Fruit fly (Drosophila melanogaster) whole organism, embryonic: ENCODE data around the gene Rrp46.
A peak's percentile ranks its signal among the peaks of the same experiment; 100 is the strongest.

ENCODE experiments used
- Abd-B ChIP-seq: fragments of 200-800 bp; sonication (Bioruptor generic); optimal IDR thresholded peaks from 2 replicates; lab custom pipeline; 2018; ENCODE audit warnings: missing biosample characterization, mild to moderate bottlenecking, missing genetic modification characterization, moderate library complexity
- Atf6 ChIP-seq: fragments of 200-800 bp; sonication (Bioruptor generic); IDR thresholded peaks from 2 replicates; pipeline ENCODE4 v1.3.6; 2022; ENCODE audit warnings: missing biosample characterization, missing genetic modification characterization
- BEAF-32 ChIP-seq: fragments of 200-800 bp; sonication (Bioruptor generic); optimal IDR thresholded peaks from 3 replicates; lab custom pipeline; 2017; ENCODE audit warnings: missing biosample characterization, missing genetic modification characterization, mild to moderate bottlenecking, moderate library complexity, missing genetic modification reagents
- C15 ChIP-seq: fragments of 200-800 bp; sonication (Bioruptor generic); IDR thresholded peaks from 3 replicates; pipeline ENCODE4 v1.3.6; 2022; ENCODE audit warnings: missing biosample characterization, missing genetic modification characterization
- CG11504 ChIP-seq: fragments of 200-800 bp; sonication (Bioruptor generic); optimal IDR thresholded peaks from 3 replicates; lab custom pipeline; 2019; ENCODE audit warnings: missing biosample characterization, mild to moderate bottlenecking, missing genetic modification characterization, moderate library complexity
- CG11560 ChIP-seq: fragments of 200-800 bp; sonication (Bioruptor generic); IDR thresholded peaks from 3 replicates; pipeline ENCODE4 v1.3.6; 2022; ENCODE audit warnings: missing biosample characterization, missing genetic modification characterization
- CG11696 ChIP-seq: fragments of 200-800 bp; sonication (Bioruptor generic); IDR thresholded peaks from 2 replicates; pipeline ENCODE4 v1.3.6; 2022; ENCODE audit warnings: missing biosample characterization, missing genetic modification characterization
- CG12391 ChIP-seq: fragments of 200-800 bp; sonication (Bioruptor generic); optimal IDR thresholded peaks from 3 replicates; lab custom pipeline; 2018; ENCODE audit warnings: missing biosample characterization, mild to moderate bottlenecking, missing genetic modification characterization, moderate library complexity
- CG17359 ChIP-seq: fragments of 200-800 bp; sonication (Bioruptor generic); optimal IDR thresholded peaks from 3 replicates; lab custom pipeline; 2018; ENCODE audit warnings: missing biosample characterization, mild to moderate bottlenecking, missing genetic modification characterization, moderate library complexity
- CG18476 ChIP-seq: fragments of 200-800 bp; sonication (Bioruptor generic); optimal IDR thresholded peaks from 2 replicates; lab custom pipeline; 2016; ENCODE audit warnings: missing biosample characterization, mild to moderate bottlenecking, missing genetic modification characterization
- CG4404 ChIP-seq: fragments of 200-800 bp; sonication (Bioruptor generic); IDR thresholded peaks from 2 replicates; pipeline ENCODE4 v1.3.6; 2022; ENCODE audit warnings: missing biosample characterization, missing genetic modification characterization
- CG6175 ChIP-seq: fragments of 200-800 bp; sonication (Bioruptor generic); IDR thresholded peaks from 3 replicates; pipeline ENCODE4 v1.3.6; 2022; ENCODE audit warnings: missing biosample characterization, missing genetic modification characterization
- CG6683 ChIP-seq: fragments of 200-800 bp; sonication (Bioruptor generic); optimal IDR thresholded peaks from 2 replicates; lab custom pipeline; 2017; ENCODE audit warnings: missing biosample characterization, mild to moderate bottlenecking, missing genetic modification characterization, missing genetic modification reagents
- CG6791 ChIP-seq: fragments of 200-800 bp; sonication (Bioruptor generic); IDR thresholded peaks from 3 replicates; pipeline ENCODE4 v1.3.6; 2022; ENCODE audit warnings: missing biosample characterization, missing genetic modification characterization; ENCODE audit not compliant: partially characterized antibody
- CG6813 ChIP-seq: fragments of 200-800 bp; sonication (Bioruptor generic); optimal IDR thresholded peaks from 2 replicates; lab custom pipeline; 2017; ENCODE audit warnings: missing biosample characterization, missing genetic modification characterization, mild to moderate bottlenecking, moderate library complexity, missing genetic modification reagents
- CG9215 ChIP-seq: fragments of 200-800 bp; sonication (Bioruptor generic); IDR thresholded peaks from 2 replicates; pipeline ENCODE4 v1.3.6; 2022; ENCODE audit warnings: missing biosample characterization, missing genetic modification characterization
- CG9727 ChIP-seq: fragments of 200-800 bp; sonication (Bioruptor generic); optimal IDR thresholded peaks from 3 replicates; lab custom pipeline; 2017; ENCODE audit warnings: missing biosample characterization, mild to moderate bottlenecking, missing genetic modification characterization
- CG9817 ChIP-seq: fragments of 200-800 bp; sonication (Bioruptor generic); optimal IDR thresholded peaks from 2 replicates; lab custom pipeline; 2018; ENCODE audit warnings: missing biosample characterization, mild to moderate bottlenecking, missing genetic modification characterization, moderate library complexity
- CG9932 ChIP-seq: fragments of 200-800 bp; sonication (Bioruptor generic); IDR thresholded peaks from 2 replicates; pipeline ENCODE4 v1.3.6; 2022; ENCODE audit warnings: missing biosample characterization, missing genetic modification characterization
- Drgx ChIP-seq: fragments of 200-800 bp; sonication (Bioruptor generic); IDR thresholded peaks from 2 replicates; pipeline ENCODE4 v1.3.6; 2022; ENCODE audit warnings: missing biosample characterization, missing genetic modification characterization
- Gsc ChIP-seq: fragments of 200-800 bp; sonication (Bioruptor generic); IDR thresholded peaks from 2 replicates; pipeline ENCODE4 v1.3.6; 2022; ENCODE audit warnings: missing biosample characterization, missing genetic modification characterization
- HLH3B ChIP-seq: fragments of 200-800 bp; sonication (Bioruptor generic); IDR thresholded peaks from 2 replicates; pipeline ENCODE4 v1.3.6; 2022; ENCODE audit warnings: missing biosample characterization, missing genetic modification characterization
- Lpt ChIP-seq: fragments of >200 bp; optimal IDR thresholded peaks from 2 replicates; lab custom pipeline; 2018; ENCODE audit warnings: missing biosample characterization, missing genetic modification characterization
- Max ChIP-seq: fragments of 200-800 bp; sonication (Bioruptor generic); optimal IDR thresholded peaks from 2 replicates; lab custom pipeline; 2016; ENCODE audit warnings: missing biosample characterization, mild to moderate bottlenecking, missing genetic modification characterization
- Mrtf ChIP-seq: fragments of 200-800 bp; sonication (Bioruptor generic); IDR thresholded peaks from 3 replicates; pipeline ENCODE4 v1.3.6; 2022; ENCODE audit warnings: missing biosample characterization, missing genetic modification characterization
- Pdp1 ChIP-seq, 2 experiments: fragments of 200-800 bp; sonication (Bioruptor generic); optimal IDR thresholded peaks; 3 replicates each; lab custom pipeline; 2016; ENCODE audit warnings: missing biosample characterization in 2 of 2, missing genetic modification characterization in 2 of 2, mild to moderate bottlenecking in 1 of 2, moderate library complexity in 1 of 2
- Trl ChIP-seq, 3 experiments: fragments of >200 bp in 2 of 3; fragments of 200-800 bp in 1 of 3; sonication (Bioruptor generic) in 1 of 3; optimal IDR thresholded peaks; 2 replicates in 1 of 3; 3 replicates in 2 of 3; lab custom pipeline; 2016 to 2017; ENCODE audit warnings: missing biosample characterization in 1 of 3, missing genetic modification characterization in 1 of 3
- ap ChIP-seq: fragments of 200-800 bp; sonication (Bioruptor generic); IDR thresholded peaks from 2 replicates; pipeline ENCODE4 v1.3.6; 2022; ENCODE audit warnings: missing biosample characterization, missing genetic modification characterization
- bab2 ChIP-seq: fragments of 200-800 bp; sonication (Bioruptor generic); optimal IDR thresholded peaks from 2 replicates; lab custom pipeline; 2016; ENCODE audit warnings: missing biosample characterization, missing genetic modification characterization
- br ChIP-seq: fragments of >200 bp; optimal IDR thresholded peaks from 2 replicates; lab custom pipeline; 2017
- caup ChIP-seq: fragments of 200-800 bp; sonication (Bioruptor generic); optimal IDR thresholded peaks from 3 replicates; lab custom pipeline; 2017; ENCODE audit warnings: missing biosample characterization, mild to moderate bottlenecking, missing genetic modification characterization, moderate library complexity; ENCODE audit not compliant: severe bottlenecking
- chn ChIP-seq: fragments of 200-800 bp; sonication (Bioruptor generic); optimal IDR thresholded peaks from 2 replicates; lab custom pipeline; 2016; ENCODE audit warnings: missing biosample characterization, missing genetic modification characterization
- corto ChIP-seq: fragments of 200-800 bp; sonication (Bioruptor generic); optimal IDR thresholded peaks from 2 replicates; lab custom pipeline; 2016; ENCODE audit warnings: missing biosample characterization, mild to moderate bottlenecking, missing genetic modification characterization, moderate library complexity
- croc ChIP-seq: fragments of 200-800 bp; sonication (Bioruptor generic); conservative IDR thresholded peaks from 3 replicates; pipeline ENCODE4 v1.3.6; 2022; ENCODE audit warnings: missing biosample characterization, missing genetic modification characterization
- dimm ChIP-seq: fragments of 200-800 bp; sonication (Bioruptor generic); IDR thresholded peaks from 2 replicates; pipeline ENCODE4 v1.3.6; 2022; ENCODE audit warnings: missing biosample characterization, missing genetic modification characterization
- dysf ChIP-seq: fragments of 200-800 bp; sonication (Bioruptor generic); IDR thresholded peaks from 3 replicates; pipeline ENCODE4 v1.3.6; 2022; ENCODE audit warnings: missing biosample characterization, missing genetic modification characterization
- jumu ChIP-seq: fragments of 200-800 bp; sonication (Bioruptor generic); optimal IDR thresholded peaks from 3 replicates; lab custom pipeline; 2016; ENCODE audit warnings: missing biosample characterization, missing genetic modification characterization
- mirr ChIP-seq: fragments of 200-800 bp; sonication (Bioruptor generic); optimal IDR thresholded peaks from 3 replicates; lab custom pipeline; 2018; ENCODE audit warnings: missing biosample characterization, mild to moderate bottlenecking, missing genetic modification characterization
- otp ChIP-seq: fragments of 200-800 bp; sonication (Bioruptor generic); IDR thresholded peaks from 3 replicates; pipeline ENCODE4, ENCODE4 v1.3.6; 2022; ENCODE audit warnings: missing biosample characterization, missing genetic modification characterization
- pan ChIP-seq, 4 experiments: fragments of >200 bp in 3 of 4; fragments of 200-800 bp in 1 of 4; sonication (Bioruptor generic) in 1 of 4; optimal IDR thresholded peaks in 3 of 4; IDR thresholded peaks in 1 of 4; 2 replicates each; pipeline versions ENCODE4 v1.3.6 to Lab custom; 2017 to 2022; ENCODE audit warnings: missing biosample characterization in 2 of 4, missing genetic modification characterization in 2 of 4, mixed read lengths in 1 of 4
- row ChIP-seq: fragments of 200-800 bp; sonication (Bioruptor generic); IDR thresholded peaks from 3 replicates; pipeline ENCODE4 v1.3.6; 2022; ENCODE audit warnings: missing biosample characterization, missing genetic modification characterization
- schlank ChIP-seq: fragments of 200-800 bp; sonication (Bioruptor generic); optimal IDR thresholded peaks from 2 replicates; lab custom pipeline; 2018; ENCODE audit warnings: missing biosample characterization, mild to moderate bottlenecking, missing genetic modification characterization
- slbo ChIP-seq: fragments of 200-800 bp; sonication (Bioruptor generic); IDR thresholded peaks from 2 replicates; pipeline ENCODE4 v1.3.6; 2022; ENCODE audit warnings: missing biosample characterization, missing genetic modification characterization
- slp2 ChIP-seq: fragments of 200-800 bp; sonication (Bioruptor generic); optimal IDR thresholded peaks from 2 replicates; lab custom pipeline; 2016; ENCODE audit warnings: missing biosample characterization, missing genetic modification characterization
- so ChIP-seq: fragments of 200-800 bp; sonication (Bioruptor generic); IDR thresholded peaks from 3 replicates; pipeline ENCODE4 v1.3.6; 2022; ENCODE audit warnings: missing biosample characterization, missing genetic modification characterization
- stc ChIP-seq: fragments of 200-800 bp; sonication (Bioruptor generic); IDR thresholded peaks from 2 replicates; pipeline ENCODE4 v1.3.6; 2022; ENCODE audit warnings: missing biosample characterization, missing genetic modification characterization
- tin ChIP-seq: fragments of 200-800 bp; sonication (Bioruptor generic); optimal IDR thresholded peaks from 3 replicates; lab custom pipeline; 2016; ENCODE audit warnings: missing biosample characterization, missing genetic modification characterization
- z ChIP-seq: fragments of 200-800 bp; sonication (Bioruptor generic); IDR thresholded peaks from 3 replicates; pipeline ENCODE4 v1.3.6; 2022; ENCODE audit warnings: missing biosample characterization, missing genetic modification characterization

The Rrp46 gene

DNA sequence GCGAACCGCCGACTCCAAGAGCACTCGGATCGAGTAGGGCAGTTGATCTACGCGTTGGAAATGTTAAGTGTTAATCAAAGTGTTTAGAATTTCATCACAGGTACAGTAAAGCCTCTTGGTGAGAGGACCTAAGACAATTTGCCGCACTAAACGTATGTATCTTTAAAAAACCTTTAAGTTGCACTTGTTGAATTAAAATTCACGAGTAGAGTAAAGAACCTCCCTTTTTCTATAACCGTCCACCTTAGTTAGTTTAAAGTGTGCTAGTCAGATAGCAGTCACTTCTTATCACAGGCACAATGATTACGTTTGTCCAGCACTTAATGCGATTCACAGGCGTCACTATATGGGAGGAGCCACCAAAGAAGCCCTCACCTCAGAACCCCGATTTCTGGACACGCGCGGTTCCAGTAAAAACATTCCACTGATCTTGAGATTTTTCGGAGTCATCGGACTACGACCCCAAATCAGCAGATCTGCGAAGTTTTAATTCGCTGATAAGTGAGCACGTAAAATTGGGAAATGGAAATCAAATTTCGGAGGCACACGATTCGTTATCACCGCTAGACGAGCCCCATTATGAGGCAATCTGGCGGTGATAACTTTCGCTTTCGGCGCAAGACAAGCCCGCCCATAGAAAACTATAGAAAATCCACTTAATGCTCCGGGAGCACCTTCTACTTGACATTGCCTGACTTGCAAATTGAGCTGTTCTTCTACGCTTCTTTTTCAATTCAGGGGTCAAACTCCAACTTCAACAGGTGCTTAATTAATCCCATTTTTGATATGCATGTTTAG is 1.1 kb upstream of the Rrp46 start (continued):
- TF ChIP-seq mirr (GFP tag; lab: Kevin White, UChicago): peak; percentile 69
- peak; percentile 40; the same call in 1 of the 2 replicates for TF ChIP-seq CG11696 (GFP tag; lab: Robert Waterston, UW)
- TF ChIP-seq jumu (GFP tag; lab: Kevin White, UChicago): peak; percentile 16
- TF ChIP-seq CG12391 (tag; lab: Kevin White, UChicago): no peak
- peak; percentile 44 for TF ChIP-seq schlank (tag; lab: Kevin White, UChicago)
- no peak for TF ChIP-seq Max
- peak; percentile 55; the same call in 1 of the 2 replicates for TF ChIP-seq HLH3B (GFP tag; lab: Robert Waterston, UW)
- TF ChIP-seq CG6791 (GFP tag; lab: Robert Waterston, UW): no peak
- no peak for TF ChIP-seq z
- TF ChIP-seq chn (GFP tag; lab: Kevin White, UChicago): no peak
- TF ChIP-seq row (GFP tag; lab: Robert Waterston, UW): peak; percentile 69
- no peak for TF ChIP-seq otp (GFP tag; lab: Robert Waterston, UW)
- TF ChIP-seq Atf6 (GFP tag; lab: Robert Waterston, UW): 0 out of 2 replicates have a peak, but pooled peaks have one; percentile 36
- TF ChIP-seq C15 (GFP tag; lab: Robert Waterston, UW): peak; percentile 60; the same call in 1 of the 3 replicates
- peak; percentile 40; the same call in 1 of the 2 replicates for TF ChIP-seq CG9215 (GFP tag; lab: Robert Waterston, UW)
- TF ChIP-seq bab2 (GFP tag; lab: Kevin White, UChicago): peak; percentile 41
- peak; percentile 45 for TF ChIP-seq CG9727
- TF ChIP-seq slbo (GFP tag; lab: Robert Waterston, UW): peak; percentile 60; the same call in 1 of the 2 replicates
- TF ChIP-seq Abd-B (GFP tag; lab: Kevin White, UChicago): peak; percentile 8
- no peak for TF ChIP-seq BEAF-32 (GFP tag; lab: Kevin White, UChicago)
- TF ChIP-seq Mrtf (GFP tag; lab: Robert Waterston, UW): peak; percentile 64; the same call in 1 of the 3 replicates
- no peak for TF ChIP-seq Gsc (GFP tag; lab: Robert Waterston, UW)
- peak; percentile 42 for TF ChIP-seq CG9932 (GFP tag; lab: Robert Waterston, UW)
- TF ChIP-seq dimm (GFP tag; lab: Robert Waterston, UW): no peak
- TF ChIP-seq br (lab: Kevin White, UChicago): no peak
- TF ChIP-seq Lpt: no peak
- peak; percentile 68 for TF ChIP-seq Drgx (GFP tag; lab: Robert Waterston, UW)
- no peak for TF ChIP-seq CG11504 (tag; lab: Kevin White, UChicago)
- peak; percentile 24 for TF ChIP-seq tin (GFP tag; lab: Kevin White, UChicago)
- TF ChIP-seq CG6813: peak; percentile 64
- TF ChIP-seq CG6683 (GFP tag; lab: Kevin White, UChicago): peak; percentile 26
- no peak for TF ChIP-seq Trl (optimal IDR thresholded peaks at IDR 0.05; lab: Kevin White, UChicago)
- peak; percentile 7 for TF ChIP-seq Trl (GFP tag; optimal IDR thresholded peaks at IDR 0.05; lab: Kevin White, UChicago)
- TF ChIP-seq CG18476 (GFP tag; lab: Kevin White, UChicago): no peak
- TF ChIP-seq CG6175 (GFP tag; lab: Robert Waterston, UW): peak; percentile 76
- peak; percentile 60 for TF ChIP-seq CG17359 (tag; lab: Kevin White, UChicago)
- peak; percentile 52 to 55 for TF ChIP-seq Pdp1 (GFP tag; optimal IDR thresholded peaks at IDR 0.05; lab: Kevin White, UChicago)
- TF ChIP-seq CG4404 (GFP tag; lab: Robert Waterston, UW): peak; percentile 42; the same call in 1 of the 2 replicates
- TF ChIP-seq slp2 (GFP tag; lab: Kevin White, UChicago): no peak
- TF ChIP-seq CG11560 (tag; lab: Robert Waterston, UW): peak; percentile 39; the same call in 1 of the 3 replicates
- TF ChIP-seq corto (GFP tag; lab: Kevin White, UChicago): no peak
- TF ChIP-seq CG9817: peak; percentile 53
- peak; percentile 78 for TF ChIP-seq dysf (GFP tag; lab: Robert Waterston, UW)
- TF ChIP-seq caup (GFP tag; lab: Kevin White, UChicago): peak; percentile 64
- TF ChIP-seq pan (optimal IDR thresholded peaks at IDR 0.05; lab: Kevin White, UChicago): no peak
- TF ChIP-seq pan (GFP tag; optimal IDR thresholded peaks at IDR 0.05 in 1 of 2, IDR thresholded peaks at IDR 0.05 in 1 of 2): peak in 1 of 2 experiments; percentile 55
- TF ChIP-seq croc: no peak
- TF ChIP-seq stc (GFP tag; lab: Robert Waterston, UW): peak; percentile 37; the same call in 1 of the 2 replicates
- TF ChIP-seq so (GFP tag; lab: Robert Waterston, UW): 0 out of 3 replicates have a peak, but pooled peaks have one; percentile 9
- 0 out of 2 replicates have a peak, but pooled peaks have one; percentile 13 for TF ChIP-seq ap
